Worm (Caenorhabditis elegans): ENCODE measurements around the gene nhr-43.

The nhr-43 gene

ce11 chrIV:11913295-11913940, 14.0 kb downstream of the nhr-43 start (continued):
- no peak for TF ChIP-seq lag-1 (GFP tag; IDR thresholded peaks at IDR 0.05)
- peak; percentile 96 for TF ChIP-seq Y53G8AR.9 (GFP tag; conservative IDR thresholded peaks at IDR 0.05)
- TF ChIP-seq ceh-58 (GFP tag; IDR thresholded peaks at IDR 0.05) = 0 out of 2 replicates have a peak, but pooled peaks have one; percentile 8
- TF ChIP-seq dpl-1 (GFP tag; optimal IDR thresholded peaks at IDR 0.05) = no peak
- TF ChIP-seq ekl-4 (GFP tag; IDR thresholded peaks at IDR 0.05) = peak; percentile 61
- peak; percentile 37; the same call in 1 of the 2 replicates for TF ChIP-seq pbrm-1 (GFP tag; IDR thresholded peaks at IDR 0.05)
- TF ChIP-seq madf-3 (GFP tag; IDR thresholded peaks at IDR 0.05) = 0 out of 2 replicates have a peak, but pooled peaks have one; percentile 40
- no peak for TF ChIP-seq F52B5.7 (tag; optimal IDR thresholded peaks at IDR 0.05)
- TF ChIP-seq F57C9.4 (tag; optimal IDR thresholded peaks at IDR 0.05) = no peak
- TF ChIP-seq F22D6.2 (tag; optimal IDR thresholded peaks at IDR 0.05) = no peak
- TF ChIP-seq efl-1 (GFP tag; optimal IDR thresholded peaks at IDR 0.05) = no peak
- peak; percentile 22; the same call in 1 of the 2 replicates for TF ChIP-seq ceh-100 (GFP tag; IDR thresholded peaks at IDR 0.05)
- no peak for TF ChIP-seq lin-35 (GFP tag; optimal IDR thresholded peaks at IDR 0.05)
- no peak; the same call in 1 of the 2 replicates for TF ChIP-seq mcd-1 (GFP tag; IDR thresholded peaks at IDR 0.05)
- TF ChIP-seq repo-1 (tag; optimal IDR thresholded peaks at IDR 0.05) = peak; percentile 68
- TF ChIP-seq sdz-38 (tag; optimal IDR thresholded peaks at IDR 0.05) = no peak
- no peak for TF ChIP-seq lsl-1 (GFP tag; optimal IDR thresholded peaks at IDR 0.05)
- TF ChIP-seq hsf-1 (GFP tag; IDR thresholded peaks at IDR 0.05) = peak; percentile 12; the same call in 1 of the 2 replicates
- TF ChIP-seq aptf-3 (GFP tag; IDR thresholded peaks at IDR 0.05) = no peak
- TF ChIP-seq xnd-1 (tag; optimal IDR thresholded peaks at IDR 0.05) = no peak
- TF ChIP-seq ceh-91 (GFP tag; IDR thresholded peaks at IDR 0.05) = no peak
- TF ChIP-seq pha-4 (tag; optimal IDR thresholded peaks at IDR 0.05) = no peak
- no peak for TF ChIP-seq ztf-22 (GFP tag; optimal IDR thresholded peaks at IDR 0.05)
- no peak for TF ChIP-seq snpc-1.3 (tag; optimal IDR thresholded peaks at IDR 0.05; ENCODE audit: insufficient read depth)
- TF ChIP-seq B0019.2 (GFP tag; conservative IDR thresholded peaks at IDR 0.05) = no peak
- no peak for TF ChIP-seq madf-10 (tag; optimal IDR thresholded peaks at IDR 0.05)
- TF ChIP-seq F23B12.7 (tag; optimal IDR thresholded peaks at IDR 0.05; ENCODE audit: insufficient read depth) = no peak
- TF ChIP-seq F39B2.1 (GFP tag; IDR thresholded peaks at IDR 0.05) = peak; percentile 56; the same call in 1 of the 2 replicates
- TF ChIP-seq hmg-20 (GFP tag; IDR thresholded peaks at IDR 0.05) = no peak
- peak; percentile 21; the same call in 1 of the 2 replicates for TF ChIP-seq Y95B8A.8 (GFP tag; IDR thresholded peaks at IDR 0.05)
- peak in 1 of 2 experiments; percentile 25 for TF ChIP-seq let-607 (tag; optimal IDR thresholded peaks at IDR 0.05)
- TF ChIP-seq mes-4 (tag; optimal IDR thresholded peaks at IDR 0.05) = no peak
- peak; percentile 80; the same call in 1 of the 2 replicates for TF ChIP-seq Y56A3A.18 (GFP tag; IDR thresholded peaks at IDR 0.05)
- TF ChIP-seq rpc-1 (optimal IDR thresholded peaks at IDR 0.05) = no peak
- TF ChIP-seq rpc-1 (tag; optimal IDR thresholded peaks at IDR 0.05) = no peak
- no peak for TF ChIP-seq K12H6.12 (tag; optimal IDR thresholded peaks at IDR 0.05)
- TF ChIP-seq cebp-2 (GFP tag; IDR thresholded peaks at IDR 0.05) = no peak
- no peak for TF ChIP-seq Y67H2A.10 (GFP tag; conservative IDR thresholded peaks at IDR 0.05)
- no peak for TF ChIP-seq madf-6 (GFP tag; IDR thresholded peaks at IDR 0.05)
- no peak; the same call in 1 of the 2 replicates for TF ChIP-seq cebp-1 (GFP tag; IDR thresholded peaks at IDR 0.05)
- TF ChIP-seq cebp-1 (tag; optimal IDR thresholded peaks at IDR 0.05) = peak; percentile 74
- peak; percentile 78 for TF ChIP-seq atf-7 (tag; optimal IDR thresholded peaks at IDR 0.05)
- peak; percentile 35 for TF ChIP-seq lin-54 (GFP tag; optimal IDR thresholded peaks at IDR 0.05)
- no peak for TF ChIP-seq ama-1 (optimal IDR thresholded peaks at IDR 0.05)
- TF ChIP-seq ama-1 (GFP tag; optimal IDR thresholded peaks at IDR 0.05) = no peak
- peak; percentile 87 for TF ChIP-seq B0336.3 (GFP tag; IDR thresholded peaks at IDR 0.05)
- peak; percentile 26 for TF ChIP-seq gei-17 (GFP tag; optimal IDR thresholded peaks at IDR 0.05)
- TF ChIP-seq nfyb-1 (GFP tag; IDR thresholded peaks at IDR 0.05) = peak; percentile 65
- TF ChIP-seq Y79H2A.3 (GFP tag; conservative IDR thresholded peaks at IDR 0.05) = no peak
